Worm (Caenorhabditis elegans): ENCODE measurements around the gene his-40.

The his-40 gene

DNA sequence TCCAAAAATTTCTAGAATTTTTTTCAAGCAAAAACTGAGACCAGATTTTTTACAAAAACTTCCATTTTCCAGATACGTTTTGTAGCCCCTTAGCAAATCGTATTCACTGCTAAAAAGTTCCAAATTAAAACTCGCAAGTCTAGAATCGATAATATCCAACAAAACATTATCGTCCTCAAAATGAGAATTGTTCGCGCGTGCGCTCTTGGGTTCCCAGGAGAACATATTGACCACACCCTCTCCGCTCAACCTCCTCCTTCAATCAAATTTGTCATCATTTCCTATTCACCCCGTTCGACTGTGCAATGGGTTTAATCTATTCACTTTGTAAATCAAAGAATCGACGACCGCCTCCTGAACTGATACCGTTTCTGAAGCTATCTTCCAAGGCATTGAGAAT, 2.0 kb downstream of the his-40 start:
- TF ChIP-seq hmbx-1 (tag; optimal IDR thresholded peaks at IDR 0.05) = no peak

DNA sequence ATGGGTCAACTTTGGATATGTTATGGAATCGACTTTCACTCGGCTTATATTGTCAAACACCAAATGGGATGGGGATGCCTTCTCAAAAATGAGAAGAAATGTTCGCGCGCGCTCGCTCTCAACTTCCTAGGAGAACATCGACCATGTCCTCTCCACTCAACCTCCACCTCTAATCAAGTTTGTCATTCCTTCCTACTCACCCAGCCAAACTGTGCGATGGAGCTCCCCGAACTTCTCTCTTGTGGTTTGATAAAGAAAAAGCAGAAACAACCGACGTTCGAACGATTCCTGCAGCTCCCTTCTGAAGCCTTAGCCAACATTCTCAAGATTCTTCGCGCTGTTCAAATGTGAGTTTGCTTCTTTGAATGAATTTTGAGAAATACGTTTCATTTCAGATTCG, 3.3 kb downstream of the his-40 start:
- TF ChIP-seq hnd-1 (tag; optimal IDR thresholded peaks at IDR 0.05) (no peak), ets-7 (tag; optimal IDR thresholded peaks at IDR 0.05) (no peak), ceh-13 (GFP tag; optimal IDR thresholded peaks at IDR 0.05) (no peak), tra-4 (tag; optimal IDR thresholded peaks at IDR 0.05) (no peak), aly-1 (tag; optimal IDR thresholded peaks at IDR 0.05) (no peak), hmbx-1 (tag; optimal IDR thresholded peaks at IDR 0.05) (no peak), B0310.2 (tag; optimal IDR thresholded peaks at IDR 0.05) (no peak), ceh-36 (tag; optimal IDR thresholded peaks at IDR 0.05) (no peak), sea-1 (GFP tag; conservative IDR thresholded peaks at IDR 0.05) (no peak), tbx-11 (GFP tag; IDR thresholded peaks at IDR 0.05) (no peak), hmg-4 (GFP tag; optimal IDR thresholded peaks at IDR 0.05) (no peak), tbx-37 (GFP tag; conservative IDR thresholded peaks at IDR 0.05) (no peak), flt-1 (GFP tag; IDR thresholded peaks at IDR 0.05) (no peak), F13C5.2 (tag; optimal IDR thresholded peaks at IDR 0.05) (no peak), scrt-1 (GFP tag; IDR thresholded peaks at IDR 0.05) (no peak)

DNA sequence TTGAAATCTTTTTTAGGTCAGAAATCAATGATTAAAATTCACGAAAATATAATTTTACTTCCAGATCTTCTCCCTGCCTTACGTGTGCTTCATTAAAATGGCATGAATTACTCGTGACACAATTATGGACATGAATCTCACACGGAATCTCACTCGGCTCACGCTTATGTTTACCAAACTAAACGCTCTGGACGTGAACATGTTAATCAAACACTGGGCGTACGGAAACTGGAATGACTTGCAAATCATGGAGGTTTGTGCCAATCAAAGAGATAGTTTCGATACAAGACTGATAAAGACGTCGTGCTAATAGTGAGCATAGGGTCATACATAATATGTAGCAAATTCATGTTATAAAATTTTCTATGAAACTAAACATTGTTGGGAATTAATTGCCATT, 4.7 kb downstream of the his-40 start:
- TF ChIP-seq aly-1 (tag; optimal IDR thresholded peaks at IDR 0.05) = no peak
- TF ChIP-seq hmg-4 (GFP tag; optimal IDR thresholded peaks at IDR 0.05) = no peak
- no peak for TF ChIP-seq ama-1 (optimal IDR thresholded peaks at IDR 0.05)
- TF ChIP-seq scrt-1 (GFP tag; IDR thresholded peaks at IDR 0.05) = no peak
- no peak for TF ChIP-seq sea-1 (GFP tag; conservative IDR thresholded peaks at IDR 0.05)
- no peak for TF ChIP-seq flt-1 (GFP tag; IDR thresholded peaks at IDR 0.05)
- no peak for TF ChIP-seq hnd-1 (tag; optimal IDR thresholded peaks at IDR 0.05)
- no peak for TF ChIP-seq F13C5.2 (tag; optimal IDR thresholded peaks at IDR 0.05)

- TF ChIP-seq ceh-13 (GFP tag; optimal IDR thresholded peaks at IDR 0.05) = no peak
- no peak for TF ChIP-seq F13C5.2 (tag; optimal IDR thresholded peaks at IDR 0.05)
- no peak for TF ChIP-seq hmbx-1 (tag; optimal IDR thresholded peaks at IDR 0.05)
- TF ChIP-seq hnd-1 (tag; optimal IDR thresholded peaks at IDR 0.05) = no peak
- no peak for TF ChIP-seq aly-1 (tag; optimal IDR thresholded peaks at IDR 0.05)
- TF ChIP-seq flt-1 (GFP tag; IDR thresholded peaks at IDR 0.05) = no peak
- TF ChIP-seq ets-7 (tag; optimal IDR thresholded peaks at IDR 0.05) = no peak
- TF ChIP-seq tbx-11 (GFP tag; IDR thresholded peaks at IDR 0.05) = no peak
- no peak for TF ChIP-seq tra-4 (tag; optimal IDR thresholded peaks at IDR 0.05)
- TF ChIP-seq scrt-1 (GFP tag; IDR thresholded peaks at IDR 0.05) = no peak
Measured at ce11 chrX:7315329-7315728, 5.4 kb downstream of the his-40 start, which contains the start of gene spp-3. Gene spp-3, minus strand, starts transcription at chrX:7315353.

DNA sequence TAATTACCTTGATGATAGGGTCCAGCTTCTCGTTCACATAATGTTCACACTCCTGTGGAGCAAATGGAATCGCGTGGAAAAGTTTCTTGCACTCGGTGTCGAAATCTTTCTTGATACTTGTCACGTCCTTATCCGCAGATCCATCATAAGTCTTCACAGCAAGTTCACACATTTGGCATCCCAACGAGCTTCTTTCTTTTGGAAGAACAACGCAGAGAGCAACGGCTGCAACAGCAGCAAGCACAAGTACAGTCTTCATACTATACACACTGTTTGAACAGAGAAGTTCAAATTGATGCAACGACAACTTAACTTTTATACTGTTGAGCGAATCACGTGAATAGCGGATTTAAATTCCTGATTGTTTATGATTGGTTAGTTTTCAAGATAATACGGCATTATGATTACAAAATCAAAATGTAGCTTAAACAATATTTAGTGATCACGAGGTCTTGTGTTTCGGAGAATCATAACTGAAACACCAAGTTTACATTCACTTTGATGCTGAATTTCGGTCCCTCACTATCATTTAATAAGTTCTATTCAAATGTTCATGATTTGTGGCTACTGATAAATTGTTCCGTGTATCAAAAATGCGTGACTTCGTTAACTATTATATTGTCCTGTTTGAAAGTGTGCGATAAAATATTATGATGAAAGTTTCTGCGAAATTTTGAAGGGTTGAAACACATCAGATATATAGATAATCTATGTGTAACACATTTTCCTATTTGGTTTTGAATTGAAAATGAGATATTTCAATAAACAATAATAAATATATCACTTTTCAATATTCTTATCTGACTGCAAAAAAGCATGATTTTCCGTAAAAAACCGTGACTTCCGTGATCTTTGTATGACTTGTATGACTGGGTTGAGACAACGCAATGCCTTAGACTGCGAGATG, 6.8 kb downstream of the his-40 start, which contains the start of the genes spp-2 and spp-6:
Gene spp-2 (minus strand): TSS at position 334 of the 907 bp plus-strand sequence.
Gene spp-6 (plus strand): TSS at position 857 of the 907 bp plus-strand sequence.
- TF ChIP-seq ets-7 (tag; optimal IDR thresholded peaks at IDR 0.05) (no peak), tbx-11 (GFP tag; IDR thresholded peaks at IDR 0.05) (no peak), pes-1 (GFP tag; IDR thresholded peaks at IDR 0.05) (no peak), B0310.2 (tag; optimal IDR thresholded peaks at IDR 0.05) (no peak), tra-4 (tag; optimal IDR thresholded peaks at IDR 0.05) (no peak), hmg-4 (GFP tag; optimal IDR thresholded peaks at IDR 0.05) (no peak), F13C5.2 (tag; optimal IDR thresholded peaks at IDR 0.05) (no peak), tbx-37 (GFP tag; conservative IDR thresholded peaks at IDR 0.05) (no peak), ceh-13 (GFP tag; optimal IDR thresholded peaks at IDR 0.05) (no peak), ceh-36 (tag; optimal IDR thresholded peaks at IDR 0.05) (no peak), hmbx-1 (tag; optimal IDR thresholded peaks at IDR 0.05) (no peak), aly-1 (tag; optimal IDR thresholded peaks at IDR 0.05) (no peak), flt-1 (GFP tag; IDR thresholded peaks at IDR 0.05) (no peak), sea-1 (GFP tag; conservative IDR thresholded peaks at IDR 0.05) (no peak), ama-1 (optimal IDR thresholded peaks at IDR 0.05) (no peak)

DNA sequence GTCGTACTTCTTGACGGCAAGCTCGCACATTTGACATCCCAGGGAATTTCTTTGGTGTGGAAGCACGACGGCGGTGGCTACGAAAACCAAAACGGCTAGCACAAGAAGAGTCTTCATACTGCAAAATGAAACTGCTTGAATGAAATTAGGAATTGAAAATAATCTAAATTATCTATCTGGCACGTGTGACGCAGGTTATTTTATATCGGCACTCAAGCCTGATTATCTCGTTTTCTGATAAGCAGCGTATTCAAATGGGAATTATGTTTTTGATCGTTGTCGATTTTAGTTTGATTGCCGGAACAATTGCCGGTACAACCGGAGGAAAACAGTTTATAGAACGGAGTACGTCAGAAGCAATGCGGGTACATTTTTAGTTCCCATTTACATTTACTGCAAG, 8.7 kb downstream of the his-40 start, which contains the start of gene spp-4:
Gene spp-4 (minus strand): TSS at position 118 of the 400 bp plus-strand sequence.
- no peak for TF ChIP-seq tra-4 (tag; optimal IDR thresholded peaks at IDR 0.05)
- TF ChIP-seq pes-1 (GFP tag; IDR thresholded peaks at IDR 0.05) = no peak
- no peak for TF ChIP-seq ceh-36 (tag; optimal IDR thresholded peaks at IDR 0.05)
- TF ChIP-seq hnd-1 (tag; optimal IDR thresholded peaks at IDR 0.05) = no peak
- TF ChIP-seq tbx-11 (GFP tag; IDR thresholded peaks at IDR 0.05) = no peak
- no peak for TF ChIP-seq scrt-1 (GFP tag; IDR thresholded peaks at IDR 0.05)
- no peak for TF ChIP-seq F13C5.2 (tag; optimal IDR thresholded peaks at IDR 0.05)
- TF ChIP-seq ceh-13 (GFP tag; optimal IDR thresholded peaks at IDR 0.05) = no peak
- TF ChIP-seq B0310.2 (tag; optimal IDR thresholded peaks at IDR 0.05) = no peak
- no peak for TF ChIP-seq hmg-4 (GFP tag; optimal IDR thresholded peaks at IDR 0.05)
- TF ChIP-seq aly-1 (tag; optimal IDR thresholded peaks at IDR 0.05) = no peak
- TF ChIP-seq ama-1 (optimal IDR thresholded peaks at IDR 0.05) = no peak
- no peak for TF ChIP-seq ets-7 (tag; optimal IDR thresholded peaks at IDR 0.05)

ce11 chrX:7320115-7320711, 10.3 kb downstream of the his-40 start, which contains the start of gene spp-5:
Gene spp-5, minus strand, starts transcription at chrX:7320354.
- no peak for TF ChIP-seq pes-1 (GFP tag; IDR thresholded peaks at IDR 0.05)

Data from whole organism, early embryonic.